Worm (Caenorhabditis elegans) whole organism, L3 larva: ENCODE data around the gene M151.2.

Experiments used
- R02D3.7 ChIP-seq: fragments of 150-350 bp; optimal IDR thresholded peaks from 2 replicates; lab custom pipeline; 2014; ENCODE audit warnings: missing biosample characterization, missing genetic modification characterization
- ZK546.5 ChIP-seq: sonication (generic microtip); optimal IDR thresholded peaks from 2 replicates; lab custom pipeline; 2017; ENCODE audit warnings: missing biosample characterization, missing genetic modification characterization
- aly-2 ChIP-seq: fragments of 150-350 bp; optimal IDR thresholded peaks from 2 replicates; lab custom pipeline; 2014; ENCODE audit warnings: missing biosample characterization, missing genetic modification characterization
- ama-1 ChIP-seq: fragments of 150-350 bp; optimal IDR thresholded peaks from 2 replicates; lab custom pipeline; 2018
- ceh-16 ChIP-seq: sonication (generic microtip); optimal IDR thresholded peaks from 2 replicates; lab custom pipeline; 2017; ENCODE audit warnings: missing biosample characterization, missing genetic modification characterization
- ceh-28 ChIP-seq: fragments of 150-350 bp; optimal IDR thresholded peaks from 2 replicates; lab custom pipeline; 2014; ENCODE audit warnings: missing biosample characterization, missing genetic modification reagents, missing genetic modification characterization
- ceh-82 ChIP-seq: fragments of 150-350 bp; optimal IDR thresholded peaks from 2 replicates; lab custom pipeline; 2014; ENCODE audit warnings: missing biosample characterization, missing genetic modification characterization
- ceh-9 ChIP-seq: sonication (generic microtip); optimal IDR thresholded peaks from 2 replicates; lab custom pipeline; 2018; ENCODE audit warnings: missing biosample characterization, missing genetic modification characterization
- daf-12 ChIP-seq: fragments of 150-350 bp; optimal IDR thresholded peaks from 2 replicates; lab custom pipeline; 2014; ENCODE audit warnings: missing biosample characterization, missing genetic modification reagents, missing genetic modification characterization
- egl-27 ChIP-seq: sonication (generic microtip); optimal IDR thresholded peaks from 4 replicates; lab custom pipeline; 2017; ENCODE audit warnings: missing biosample characterization, missing genetic modification reagents, missing genetic modification characterization
- egl-5 ChIP-seq: fragments of 150-350 bp; optimal IDR thresholded peaks from 2 replicates; lab custom pipeline; 2017; ENCODE audit warnings: missing biosample characterization, missing genetic modification reagents, missing genetic modification characterization, inconsistent platforms
- elt-1 ChIP-seq: fragments of 150-350 bp; optimal IDR thresholded peaks from 2 replicates; lab custom pipeline; 2014; ENCODE audit warnings: missing biosample characterization, missing genetic modification characterization
- elt-2 ChIP-seq: sonication (generic microtip); optimal IDR thresholded peaks from 2 replicates; lab custom pipeline; 2016; ENCODE audit warnings: missing genetic modification reagents, mild to moderate bottlenecking, missing genetic modification characterization, missing compliant biosample characterization
- elt-3 ChIP-seq, 3 experiments: fragments of 150-350 bp in 1 of 3; sonication (generic microtip) in 2 of 3; optimal IDR thresholded peaks; 2 replicates in 2 of 3; 4 replicates in 1 of 3; lab custom pipeline; 2014 to 2017; ENCODE audit warnings: missing biosample characterization in 3 of 3, missing genetic modification characterization in 3 of 3
- eor-1 ChIP-seq, 2 experiments: fragments of 150-350 bp; optimal IDR thresholded peaks; 2 replicates each; lab custom pipeline; 2014 to 2018; ENCODE audit warnings: missing biosample characterization in 2 of 2, missing genetic modification characterization in 2 of 2
- fkh-10 ChIP-seq: sonication (generic microtip); optimal IDR thresholded peaks from 2 replicates; lab custom pipeline; 2017; ENCODE audit warnings: missing biosample characterization, missing genetic modification reagents, missing genetic modification characterization
- fos-1 ChIP-seq: fragments of 150-350 bp; optimal IDR thresholded peaks from 2 replicates; lab custom pipeline; 2014; ENCODE audit warnings: missing biosample characterization, missing genetic modification characterization
- hmg-11 ChIP-seq: sonication (generic microtip); optimal IDR thresholded peaks from 2 replicates; lab custom pipeline; 2016; ENCODE audit warnings: missing genetic modification characterization, missing compliant biosample characterization
- jun-1 ChIP-seq: fragments of 150-350 bp; optimal IDR thresholded peaks from 2 replicates; lab custom pipeline; 2014; ENCODE audit warnings: missing biosample characterization, missing genetic modification reagents, missing genetic modification characterization
- lin-15B ChIP-seq: fragments of 150-350 bp; optimal IDR thresholded peaks from 2 replicates; lab custom pipeline; 2014; ENCODE audit warnings: missing biosample characterization, missing genetic modification characterization
- lin-39 ChIP-seq: fragments of 150-350 bp; optimal IDR thresholded peaks from 2 replicates; lab custom pipeline; 2018; ENCODE audit warnings: missing biosample characterization, missing genetic modification reagents, missing genetic modification characterization
- lsy-12 ChIP-seq: sonication (generic microtip); optimal IDR thresholded peaks from 2 replicates; lab custom pipeline; 2016; ENCODE audit warnings: mild to moderate bottlenecking, missing genetic modification characterization, missing compliant biosample characterization
- mml-1 ChIP-seq: fragments of 150-350 bp; sonication (generic microtip); optimal IDR thresholded peaks from 3 replicates; lab custom pipeline; 2014; ENCODE audit warnings: missing biosample characterization, missing genetic modification characterization
- nfya-1 ChIP-seq: sonication (generic microtip); optimal IDR thresholded peaks from 2 replicates; lab custom pipeline; 2017; ENCODE audit warnings: missing genetic modification characterization, mild to moderate bottlenecking, missing compliant biosample characterization, antibody characterized with exemption, moderate library complexity; ENCODE audit not compliant: insufficient read depth
- nhr-11 ChIP-seq: fragments of 150-350 bp; optimal IDR thresholded peaks from 2 replicates; lab custom pipeline; 2014; ENCODE audit warnings: missing biosample characterization, missing genetic modification characterization
- nhr-12 ChIP-seq: fragments of 150-350 bp; optimal IDR thresholded peaks from 2 replicates; lab custom pipeline; 2014; ENCODE audit warnings: missing biosample characterization, missing genetic modification characterization
- nhr-23 ChIP-seq: fragments of 150-350 bp; optimal IDR thresholded peaks from 2 replicates; lab custom pipeline; 2014; ENCODE audit warnings: missing biosample characterization, missing genetic modification reagents, missing genetic modification characterization
- nhr-25 ChIP-seq: sonication (generic microtip); optimal IDR thresholded peaks from 2 replicates; lab custom pipeline; 2017; ENCODE audit warnings: missing biosample characterization, missing genetic modification characterization
- nhr-43 ChIP-seq: sonication (generic microtip); optimal IDR thresholded peaks from 2 replicates; lab custom pipeline; 2016; ENCODE audit warnings: mild to moderate bottlenecking, missing genetic modification characterization, missing compliant biosample characterization; ENCODE audit not compliant: poor library complexity, severe bottlenecking
- nhr-67 ChIP-seq: fragments of 150-350 bp; optimal IDR thresholded peaks from 2 replicates; lab custom pipeline; 2014; ENCODE audit warnings: missing biosample characterization, missing genetic modification characterization
- nhr-77 ChIP-seq: fragments of 150-350 bp; optimal IDR thresholded peaks from 2 replicates; lab custom pipeline; 2014; ENCODE audit warnings: missing biosample characterization, missing genetic modification characterization
- pha-4 ChIP-seq: fragments of 150-350 bp; optimal IDR thresholded peaks from 2 replicates; lab custom pipeline; 2014; ENCODE audit warnings: missing biosample characterization, missing genetic modification reagents, missing genetic modification characterization
- pqm-1 ChIP-seq: fragments of 150-350 bp; optimal IDR thresholded peaks from 2 replicates; lab custom pipeline; 2017; ENCODE audit warnings: missing biosample characterization, missing genetic modification characterization, inconsistent platforms
- sea-2 ChIP-seq: fragments of 150-350 bp; sonication (generic microtip); optimal IDR thresholded peaks from 4 replicates; lab custom pipeline; 2014; ENCODE audit warnings: missing biosample characterization, missing genetic modification reagents, missing genetic modification characterization
- skn-1 ChIP-seq: fragments of 150-350 bp; optimal IDR thresholded peaks from 2 replicates; lab custom pipeline; 2014; ENCODE audit warnings: missing biosample characterization, missing genetic modification characterization
- snpc-4 ChIP-seq: fragments of 150-350 bp; optimal IDR thresholded peaks from 2 replicates; lab custom pipeline; 2014; ENCODE audit warnings: missing biosample characterization, missing genetic modification characterization
- tbx-2 ChIP-seq: sonication (generic microtip); optimal IDR thresholded peaks from 2 replicates; lab custom pipeline; 2016; ENCODE audit warnings: mild to moderate bottlenecking, missing genetic modification characterization, missing compliant biosample characterization
- unc-39 ChIP-seq: sonication (generic microtip); optimal IDR thresholded peaks from 4 replicates; lab custom pipeline; 2017; ENCODE audit warnings: missing biosample characterization, missing genetic modification characterization
- unc-62 ChIP-seq: fragments of 150-350 bp; sonication (generic microtip); optimal IDR thresholded peaks from 4 replicates; lab custom pipeline; 2014; ENCODE audit warnings: missing biosample characterization, missing genetic modification reagents, missing genetic modification characterization
- zag-1 ChIP-seq: fragments of 150-350 bp; optimal IDR thresholded peaks from 2 replicates; lab custom pipeline; 2014; ENCODE audit warnings: missing biosample characterization, missing genetic modification characterization
- ztf-11 ChIP-seq: fragments of 150-350 bp; optimal IDR thresholded peaks from 2 replicates; lab custom pipeline; 2014; ENCODE audit warnings: missing biosample characterization, missing genetic modification characterization
- ztf-4 ChIP-seq: fragments of 150-350 bp; optimal IDR thresholded peaks from 2 replicates; lab custom pipeline; 2014; ENCODE audit warnings: missing biosample characterization, missing genetic modification characterization

The M151.2 gene

ce11 chrII:3678978-3679377 is 48.1 kb downstream of the M151.2 start:
- TF ChIP-seq hmg-11 (tag; lab: Kevin White, UChicago) (no peak), nhr-43 (tag; lab: Kevin White, UChicago) (no peak), eor-1 (tag; optimal IDR thresholded peaks at IDR 0.05; lab: Kevin White, UChicago) (no peak), nhr-67 (no peak), nhr-11 (no peak), aly-2 (tag; lab: Kevin White, UChicago) (no peak), fos-1 (tag; lab: Kevin White, UChicago) (no peak), fkh-10 (GFP tag; lab: Kevin White, UChicago) (no peak), ceh-16 (tag; lab: Kevin White, UChicago) (no peak), egl-5 (tag; lab: Kevin White, UChicago) (no peak), skn-1 (no peak), mml-1 (tag; lab: Kevin White, UChicago) (no peak), lin-15B (tag; lab: Kevin White, UChicago) (no peak)

- TF ChIP-seq tbx-2, result no peak
- no peak for TF ChIP-seq lin-15B (tag; lab: Kevin White, UChicago)
- TF ChIP-seq sea-2, result no peak
- no peak for TF ChIP-seq snpc-4 (tag; lab: Kevin White, UChicago)
- TF ChIP-seq nhr-25 (tag; lab: Kevin White, UChicago), result no peak
- no peak for TF ChIP-seq ceh-16 (tag; lab: Kevin White, UChicago)
- no peak for TF ChIP-seq lsy-12 (tag; lab: Kevin White, UChicago)
- TF ChIP-seq R02D3.7, result no peak
Observed at ce11 chrII:3680366-3680765, 49.5 kb downstream of the M151.2 start.

- TF ChIP-seq tbx-2 (no peak), ceh-9 (tag; lab: Kevin White, UChicago) (no peak), nfya-1 (tag; lab: Kevin White, UChicago) (no peak), ztf-11 (no peak), unc-39 (tag; lab: Kevin White, UChicago) (no peak), elt-3 (tag; optimal IDR thresholded peaks at IDR 0.05; lab: Kevin White, UChicago) (no peak), fkh-10 (GFP tag; lab: Kevin White, UChicago) (no peak), jun-1 (no peak), pha-4 (tag; lab: Kevin White, UChicago) (no peak), nhr-25 (tag; lab: Kevin White, UChicago) (no peak), snpc-4 (tag; lab: Kevin White, UChicago) (no peak)
Observed at ce11 chrII:3681365-3682083, 50.6 kb downstream of the M151.2 start, which contains the start of gene F19B10.10. Gene F19B10.10 (minus strand): TSS chrII:3681415.

- TF ChIP-seq ceh-9 (tag; lab: Kevin White, UChicago) (no peak), daf-12 (no peak), aly-2 (tag; lab: Kevin White, UChicago) (no peak), ztf-4 (tag; lab: Kevin White, UChicago) (no peak), egl-27 (tag; lab: Kevin White, UChicago) (no peak), fos-1 (tag; lab: Kevin White, UChicago) (no peak), ceh-28 (no peak), snpc-4 (tag; lab: Kevin White, UChicago) (peak; percentile 62), tbx-2 (no peak), fkh-10 (GFP tag; lab: Kevin White, UChicago) (no peak), nfya-1 (tag; lab: Kevin White, UChicago) (peak; percentile 81), elt-2 (tag; lab: Kevin White, UChicago) (peak; percentile 70), pha-4 (tag; lab: Kevin White, UChicago) (peak; percentile 81), egl-5 (tag; lab: Kevin White, UChicago) (peak; percentile 34), nhr-77 (no peak), elt-1 (peak; percentile 44), nhr-43 (tag; lab: Kevin White, UChicago) (peak; percentile 50), nhr-25 (tag; lab: Kevin White, UChicago) (peak; percentile 85), lin-39 (peak; percentile 45), eor-1 (tag; optimal IDR thresholded peaks at IDR 0.05; lab: Kevin White, UChicago) (no peak), pqm-1 (tag; lab: Kevin White, UChicago) (no peak), R02D3.7 (peak; percentile 74), ZK546.5 (tag; lab: Kevin White, UChicago) (no peak), nhr-12 (tag; lab: Kevin White, UChicago) (no peak), nhr-23 (tag; lab: Kevin White, UChicago) (peak; percentile 65), unc-62 (GFP tag; lab: Kevin White, UChicago) (peak; percentile 63), zag-1 (tag; lab: Kevin White, UChicago) (no peak), ceh-82 (tag; lab: Kevin White, UChicago) (no peak), ama-1 (lab: Kevin White, UChicago) (no peak), lin-15B (tag; lab: Kevin White, UChicago) (peak; percentile 65), nhr-67 (no peak)
Observed at ce11 chrII:3682770-3683234, 51.9 kb downstream of the M151.2 start, which contains the start of gene F19B10.1. Gene F19B10.1 (plus strand): TSS chrII:3683184.
